Fruit fly (Drosophila melanogaster): ENCODE results near the gene CG9147.

The CG9147 gene

dm6 chr2L:6019352-6020131 lies 46.3 kb upstream of the CG9147 start, which contains the start of gene H2.0 (continued):
- TF ChIP-seq chif (GFP tag; optimal IDR thresholded peaks at IDR 0.05) (peak in 1 of 2 experiments; percentile 49), CG18764 (GFP tag; optimal IDR thresholded peaks at IDR 0.05) (no peak), Opbp (GFP tag; IDR thresholded peaks at IDR 0.05; ENCODE audit: partially characterized antibody) (no peak), org-1 (GFP tag; optimal IDR thresholded peaks at IDR 0.05) (peak; percentile 39), CG12155 (GFP tag; optimal IDR thresholded peaks at IDR 0.05) (no peak), CG18476 (GFP tag; optimal IDR thresholded peaks at IDR 0.05) (no peak), Ada2b (GFP tag; IDR thresholded peaks at IDR 0.05) (no peak), TFAM (GFP tag; optimal IDR thresholded peaks at IDR 0.05) (no peak), CG17612 (GFP tag; IDR thresholded peaks at IDR 0.05) (no peak), CG34224 (GFP tag; IDR thresholded peaks at IDR 0.05; ENCODE audit: partially characterized antibody) (no peak), eyg (GFP tag; optimal IDR thresholded peaks at IDR 0.05) (no peak), Optix (GFP tag; IDR thresholded peaks at IDR 0.05) (0 out of 3 replicates have a peak, but pooled peaks have one; percentile 16), HmgZ (tag; optimal IDR thresholded peaks at IDR 0.05) (no peak), ato (GFP tag; IDR thresholded peaks at IDR 0.05; ENCODE audit: partially characterized antibody) (no peak), MBD-R2 (GFP tag; IDR thresholded peaks at IDR 0.05) (no peak), gfzf (GFP tag; optimal IDR thresholded peaks at IDR 0.05) (no peak), HLH54F (GFP tag; optimal IDR thresholded peaks at IDR 0.05) (no peak), slou (GFP tag; optimal IDR thresholded peaks at IDR 0.05) (no peak), CG18262 (tag; optimal IDR thresholded peaks at IDR 0.05) (peak; percentile 74), CG11504 (tag; optimal IDR thresholded peaks at IDR 0.05) (no peak), run (tag; optimal IDR thresholded peaks at IDR 0.05) (no peak), Lim3 (GFP tag; IDR thresholded peaks at IDR 0.05) (no peak), Spps (tag; optimal IDR thresholded peaks at IDR 0.05) (peak; percentile 13), CG8765 (GFP tag; IDR thresholded peaks at IDR 0.05) (no peak), CTCF (GFP tag; optimal IDR thresholded peaks at IDR 0.05) (no peak), CG17328 (GFP tag; IDR thresholded peaks at IDR 0.05) (no peak), ewg (GFP tag; optimal IDR thresholded peaks at IDR 0.05) (peak; percentile 14), stwl (tag; optimal IDR thresholded peaks at IDR 0.05) (no peak), hbn (GFP tag; IDR thresholded peaks at IDR 0.05; ENCODE audit: partially characterized antibody) (no peak), dmrt99B (tag; optimal IDR thresholded peaks at IDR 0.05) (no peak), Ssrp (tag; optimal IDR thresholded peaks at IDR 0.05) (no peak), sob (GFP tag; IDR thresholded peaks at IDR 0.05) (no peak), CG33213 (GFP tag; optimal IDR thresholded peaks at IDR 0.05) (no peak), vfl (GFP tag; optimal IDR thresholded peaks at IDR 0.05) (no peak), trem (tag; optimal IDR thresholded peaks at IDR 0.05) (peak; percentile 23), CG8290 (GFP tag; optimal IDR thresholded peaks at IDR 0.05) (no peak), CG8290 (tag; optimal IDR thresholded peaks at IDR 0.05) (no peak), Meics (GFP tag; optimal IDR thresholded peaks at IDR 0.05) (no peak), sens (GFP tag) (peak; percentile 81), CG18011 (GFP tag; optimal IDR thresholded peaks at IDR 0.05) (no peak), CG1024 (GFP tag; IDR thresholded peaks at IDR 0.05) (0 out of 2 replicates have a peak, but pooled peaks have one; percentile 17), Dip2 (GFP tag; IDR thresholded peaks at IDR 0.05) (no peak), CG2199 (GFP tag; IDR thresholded peaks at IDR 0.05) (no peak), ci (GFP tag; IDR thresholded peaks at IDR 0.05) (peak; percentile 40; the same call in 1 of the 3 replicates), lov (optimal IDR thresholded peaks at IDR 0.05) (no peak), lov (GFP tag; IDR thresholded peaks at IDR 0.05) (no peak), CG8924 (tag; optimal IDR thresholded peaks at IDR 0.05) (peak; percentile 40), Aef1 (GFP tag; IDR thresholded peaks at IDR 0.05) (no peak), unc-4 (GFP tag; IDR thresholded peaks at IDR 0.05; ENCODE audit: partially characterized antibody) (no peak), amos (GFP tag; IDR thresholded peaks at IDR 0.05; ENCODE audit: partially characterized antibody) (no peak), Sin3A (optimal IDR thresholded peaks at IDR 0.05) (no peak)

Measured in whole organism, embryonic.